Fruit fly (Drosophila melanogaster) whole organism, embryonic: ENCODE data around the gene Ten-m.

ENCODE experiments used
- Ada2b ChIP-seq: fragments of 200-800 bp; sonication (Bioruptor generic); IDR thresholded peaks from 2 replicates; pipeline ENCODE4 v1.3.6; 2022; ENCODE audit warnings: missing biosample characterization, missing genetic modification characterization
- Adf1 ChIP-seq: fragments of 200-800 bp; sonication (Bioruptor generic); IDR thresholded peaks from 2 replicates; pipeline ENCODE4 v1.3.6; 2022; ENCODE audit warnings: missing biosample characterization, missing genetic modification characterization
- Asciz ChIP-seq: fragments of 200-800 bp; sonication (Bioruptor generic); optimal IDR thresholded peaks from 2 replicates; lab custom pipeline; 2017; ENCODE audit warnings: missing biosample characterization, mild to moderate bottlenecking, missing genetic modification characterization, missing genetic modification reagents
- Awh ChIP-seq: fragments of 200-800 bp; sonication (Bioruptor generic); IDR thresholded peaks from 2 replicates; pipeline ENCODE4, ENCODE4 v1.3.6; 2022; ENCODE audit warnings: missing biosample characterization, missing genetic modification characterization
- B-H1 ChIP-seq: fragments of 200-800 bp; sonication (Bioruptor generic); IDR thresholded peaks from 3 replicates; pipeline ENCODE4 v1.3.6; 2022; ENCODE audit warnings: missing biosample characterization, missing genetic modification characterization
- Blimp-1 ChIP-seq: fragments of 200-800 bp; sonication (Bioruptor generic); optimal IDR thresholded peaks from 3 replicates; lab custom pipeline; 2018; ENCODE audit warnings: missing biosample characterization, missing genetic modification characterization, mild to moderate bottlenecking, moderate library complexity, missing genetic modification reagents
- C15 ChIP-seq: fragments of 200-800 bp; sonication (Bioruptor generic); IDR thresholded peaks from 3 replicates; pipeline ENCODE4 v1.3.6; 2022; ENCODE audit warnings: missing biosample characterization, missing genetic modification characterization
- CG11695 ChIP-seq: fragments of 200-800 bp; sonication (Bioruptor generic); IDR thresholded peaks from 3 replicates; pipeline ENCODE4 v1.3.6; 2022; ENCODE audit warnings: missing biosample characterization, missing genetic modification characterization
- CG1233 ChIP-seq: fragments of 200-800 bp; sonication (Bioruptor generic); optimal IDR thresholded peaks from 4 replicates; lab custom pipeline; 2018; ENCODE audit warnings: missing biosample characterization, mild to moderate bottlenecking, missing genetic modification characterization
- CG13424 ChIP-seq: fragments of 200-800 bp; sonication (Bioruptor generic); optimal IDR thresholded peaks from 2 replicates; lab custom pipeline; 2019; ENCODE audit warnings: missing biosample characterization, mild to moderate bottlenecking, missing genetic modification characterization, moderate library complexity
- CG1529 ChIP-seq: fragments of 200-800 bp; sonication (Bioruptor generic); optimal IDR thresholded peaks from 3 replicates; lab custom pipeline; 2018; ENCODE audit warnings: missing biosample characterization, missing genetic modification characterization
- CG15479 ChIP-seq: fragments of 200-800 bp; sonication (Bioruptor generic); optimal IDR thresholded peaks from 3 replicates; lab custom pipeline; 2019; ENCODE audit warnings: missing biosample characterization, mild to moderate bottlenecking, missing genetic modification characterization, moderate library complexity
- CG1602 ChIP-seq: fragments of 200-800 bp; sonication (Bioruptor generic); optimal IDR thresholded peaks from 3 replicates; lab custom pipeline; 2016; ENCODE audit warnings: missing biosample characterization, missing genetic modification characterization
- CG17568 ChIP-seq: fragments of 200-800 bp; sonication (Bioruptor generic); optimal IDR thresholded peaks from 2 replicates; lab custom pipeline; 2018; ENCODE audit warnings: missing biosample characterization, mild to moderate bottlenecking, missing genetic modification characterization, moderate library complexity
- CG2129 ChIP-seq: fragments of 200-800 bp; sonication (Bioruptor generic); IDR thresholded peaks from 2 replicates; pipeline ENCODE4 v1.3.6; 2022; ENCODE audit warnings: missing biosample characterization, missing genetic modification characterization; ENCODE audit not compliant: partially characterized antibody
- CG33213 ChIP-seq: fragments of 200-800 bp; sonication (Bioruptor generic); optimal IDR thresholded peaks from 3 replicates; lab custom pipeline; 2016; ENCODE audit warnings: missing biosample characterization, missing genetic modification characterization
- CG3407 ChIP-seq: fragments of 200-800 bp; sonication (Bioruptor generic); optimal IDR thresholded peaks from 2 replicates; lab custom pipeline; 2018; ENCODE audit warnings: missing biosample characterization, mild to moderate bottlenecking, missing genetic modification characterization
- CG4328 ChIP-seq: fragments of 200-800 bp; sonication (Bioruptor generic); optimal IDR thresholded peaks from 3 replicates; lab custom pipeline; 2017; ENCODE audit warnings: missing biosample characterization, missing genetic modification reagents, missing genetic modification characterization
- CG4424 ChIP-seq: fragments of 200-800 bp; sonication (Bioruptor generic); optimal IDR thresholded peaks from 3 replicates; lab custom pipeline; 2016; ENCODE audit warnings: missing biosample characterization, missing genetic modification characterization
- CG5245 ChIP-seq: fragments of 200-800 bp; sonication (Bioruptor generic); optimal IDR thresholded peaks from 3 replicates; lab custom pipeline; 2016; ENCODE audit warnings: missing biosample characterization, missing genetic modification characterization
- CG7372 ChIP-seq: fragments of 200-800 bp; sonication (Bioruptor generic); IDR thresholded peaks from 2 replicates; pipeline ENCODE4 v1.3.6; 2022; ENCODE audit warnings: missing biosample characterization, missing genetic modification characterization
- CG9797 ChIP-seq: fragments of 200-800 bp; sonication (Bioruptor generic); optimal IDR thresholded peaks from 3 replicates; lab custom pipeline; 2018; ENCODE audit warnings: missing biosample characterization, mild to moderate bottlenecking, missing genetic modification characterization
- D19B ChIP-seq: fragments of 200-800 bp; sonication (Bioruptor generic); optimal IDR thresholded peaks from 2 replicates; lab custom pipeline; 2017; ENCODE audit warnings: missing biosample characterization, mild to moderate bottlenecking, missing genetic modification characterization
- Fer2 ChIP-seq: fragments of 200-800 bp; sonication (Bioruptor generic); optimal IDR thresholded peaks from 2 replicates; lab custom pipeline; 2018; ENCODE audit warnings: missing biosample characterization, mild to moderate bottlenecking, missing genetic modification characterization, moderate library complexity
- Gsc ChIP-seq: fragments of 200-800 bp; sonication (Bioruptor generic); IDR thresholded peaks from 2 replicates; pipeline ENCODE4 v1.3.6; 2022; ENCODE audit warnings: missing biosample characterization, missing genetic modification characterization
- HmgD ChIP-seq: fragments of 200-800 bp; sonication (Bioruptor generic); optimal IDR thresholded peaks from 3 replicates; lab custom pipeline; 2016; ENCODE audit warnings: missing biosample characterization, missing genetic modification characterization
- HmgZ ChIP-seq: fragments of 200-800 bp; sonication (Bioruptor generic); optimal IDR thresholded peaks from 2 replicates; lab custom pipeline; 2018; ENCODE audit warnings: missing biosample characterization, mild to moderate bottlenecking, missing genetic modification characterization
- Lim3 ChIP-seq: fragments of 200-800 bp; sonication (Bioruptor generic); IDR thresholded peaks from 2 replicates; pipeline ENCODE4 v1.3.6; 2022; ENCODE audit warnings: missing biosample characterization, missing genetic modification characterization
- MESR4 ChIP-seq: fragments of 200-800 bp; sonication (Bioruptor generic); optimal IDR thresholded peaks from 2 replicates; lab custom pipeline; 2018; ENCODE audit warnings: missing biosample characterization, mild to moderate bottlenecking, missing genetic modification characterization, moderate library complexity
- MTF-1 ChIP-seq: fragments of 200-800 bp; sonication (Bioruptor generic); optimal IDR thresholded peaks from 2 replicates; lab custom pipeline; 2018; ENCODE audit warnings: missing biosample characterization, mild to moderate bottlenecking, missing genetic modification characterization, borderline replicate concordance
- Mad ChIP-seq: fragments of 200-800 bp; sonication (Bioruptor generic); optimal IDR thresholded peaks from 2 replicates; lab custom pipeline; 2016; ENCODE audit warnings: missing biosample characterization, missing genetic modification characterization
- NC2β ChIP-seq: fragments of 200-800 bp; sonication (Bioruptor generic); optimal IDR thresholded peaks from 2 replicates; lab custom pipeline; 2016; ENCODE audit warnings: missing biosample characterization, missing genetic modification characterization
- NfI ChIP-seq: fragments of 200-800 bp; sonication (Bioruptor generic); optimal IDR thresholded peaks from 3 replicates; lab custom pipeline; 2018; ENCODE audit warnings: missing biosample characterization, mild to moderate bottlenecking, missing genetic modification characterization, moderate library complexity
- Six4 ChIP-seq: fragments of 200-800 bp; sonication (Bioruptor generic); optimal IDR thresholded peaks from 2 replicates; lab custom pipeline; 2016; ENCODE audit warnings: missing biosample characterization, missing genetic modification characterization
- Sox100B ChIP-seq: fragments of 200-800 bp; sonication (Bioruptor generic); optimal IDR thresholded peaks from 3 replicates; lab custom pipeline; 2018; ENCODE audit warnings: missing biosample characterization, mild to moderate bottlenecking, missing genetic modification characterization
- cwo ChIP-seq: fragments of 200-800 bp; sonication (Bioruptor generic); optimal IDR thresholded peaks from 3 replicates; lab custom pipeline; 2017; ENCODE audit warnings: missing biosample characterization, missing genetic modification characterization, mild to moderate bottlenecking, moderate library complexity, missing genetic modification reagents
- da ChIP-seq: fragments of 200-800 bp; sonication (Bioruptor generic); optimal IDR thresholded peaks from 2 replicates; lab custom pipeline; 2016; ENCODE audit warnings: missing biosample characterization, missing genetic modification characterization
- dm ChIP-seq: fragments of 200-800 bp; sonication (Bioruptor generic); optimal IDR thresholded peaks from 3 replicates; lab custom pipeline; 2016; ENCODE audit warnings: missing biosample characterization, missing genetic modification characterization
- eve ChIP-seq, 2 experiments: fragments of >200 bp; optimal IDR thresholded peaks; 2 replicates each; lab custom pipeline; 2017; ENCODE audit warnings: missing biosample characterization in 2 of 2, missing genetic modification characterization in 2 of 2
- ewg ChIP-seq: fragments of 200-800 bp; sonication (Bioruptor generic); optimal IDR thresholded peaks from 3 replicates; lab custom pipeline; 2017; ENCODE audit warnings: mild to moderate bottlenecking, missing biosample characterization, missing genetic modification reagents, missing genetic modification characterization
- her ChIP-seq: fragments of 200-800 bp; sonication (Bioruptor generic); optimal IDR thresholded peaks from 2 replicates; lab custom pipeline; 2016; ENCODE audit warnings: missing biosample characterization, missing genetic modification characterization
- klu ChIP-seq: fragments of 200-800 bp; sonication (Bioruptor generic); IDR thresholded peaks from 2 replicates; pipeline ENCODE4 v1.3.6; 2022; ENCODE audit warnings: missing biosample characterization, missing genetic modification characterization
- nmo ChIP-seq: fragments of 200-800 bp; sonication (Bioruptor generic); optimal IDR thresholded peaks from 2 replicates; lab custom pipeline; 2018; ENCODE audit warnings: missing biosample characterization, mild to moderate bottlenecking, missing genetic modification characterization, moderate library complexity
- p53 ChIP-seq: fragments of 200-800 bp; sonication (Bioruptor generic); optimal IDR thresholded peaks from 2 replicates; lab custom pipeline; 2016; ENCODE audit warnings: missing biosample characterization, missing genetic modification characterization
- rib ChIP-seq: fragments of 200-800 bp; sonication (Bioruptor generic); IDR thresholded peaks from 2 replicates; pipeline ENCODE4 v1.3.6; 2022; ENCODE audit warnings: missing biosample characterization, missing genetic modification characterization
- sens-2 ChIP-seq: fragments of 200-800 bp; sonication (Bioruptor generic); IDR thresholded peaks from 2 replicates; pipeline ENCODE4 v1.3.6; 2022; ENCODE audit warnings: missing biosample characterization, missing genetic modification characterization
- stc ChIP-seq: fragments of 200-800 bp; sonication (Bioruptor generic); IDR thresholded peaks from 2 replicates; pipeline ENCODE4 v1.3.6; 2022; ENCODE audit warnings: missing biosample characterization, missing genetic modification characterization
- vfl ChIP-seq: fragments of 200-800 bp; sonication (Bioruptor generic); optimal IDR thresholded peaks from 2 replicates; lab custom pipeline; 2016; ENCODE audit warnings: missing biosample characterization, missing genetic modification characterization
- zfh2 ChIP-seq: fragments of 200-800 bp; sonication (Bioruptor generic); optimal IDR thresholded peaks from 2 replicates; lab custom pipeline; 2016; ENCODE audit warnings: missing biosample characterization, missing genetic modification characterization

Ten-m gene

DNA sequence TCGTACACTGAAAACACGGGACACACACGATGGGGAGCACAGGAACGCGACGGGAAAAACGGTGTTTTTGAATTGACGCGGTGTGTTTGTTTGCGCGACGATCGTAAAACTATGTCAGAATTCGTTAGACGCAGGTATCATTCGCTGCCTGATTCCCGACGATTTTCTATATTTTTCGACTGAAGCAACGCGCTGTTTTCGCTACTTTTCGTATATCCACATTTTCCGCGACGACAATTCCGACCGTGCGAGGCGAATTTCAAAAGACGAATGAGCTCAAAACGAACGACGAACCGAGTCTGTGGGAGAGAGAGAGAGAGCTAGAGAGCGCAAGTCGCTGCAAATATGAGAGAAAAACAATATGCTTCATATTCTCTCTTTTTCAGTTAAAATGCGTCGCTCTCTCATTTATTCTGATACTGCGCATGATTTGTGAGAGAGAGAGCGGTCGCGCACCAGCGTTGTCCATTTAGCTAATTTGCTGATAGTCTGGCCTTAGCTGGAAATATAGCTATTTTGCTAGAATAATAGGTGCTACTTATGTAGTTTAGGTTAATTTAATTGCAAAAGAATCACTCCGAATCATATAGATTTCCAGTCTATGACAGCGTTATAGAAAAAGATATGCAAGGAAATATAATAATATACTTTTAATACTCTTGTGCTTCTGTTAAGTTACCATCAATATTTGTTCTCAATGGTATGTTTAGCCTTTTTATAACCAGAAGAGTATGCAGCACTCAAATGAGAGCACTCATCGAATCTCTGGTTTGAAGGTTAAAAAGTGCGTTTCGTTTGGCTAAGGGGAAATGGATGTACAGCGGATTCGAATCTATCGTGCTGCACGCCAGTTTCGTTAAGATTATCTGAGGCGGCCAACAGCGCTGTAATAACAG, at the start of gene Ten-m (continued):
- TF ChIP-seq CG13424 (tag; lab: Kevin White, UChicago) (peak; percentile 62), D19B (GFP tag; lab: Kevin White, UChicago) (no peak), CG7372 (GFP tag; lab: Robert Waterston, UW) (no peak), nmo (GFP tag; lab: Kevin White, UChicago) (peak; percentile 48), Awh (0 out of 2 replicates have a peak, but pooled peaks have one; percentile 25), Mad (GFP tag; lab: Kevin White, UChicago) (no peak), HmgZ (tag; lab: Kevin White, UChicago) (peak; percentile 18), CG17568 (no peak), HmgD (GFP tag; lab: Kevin White, UChicago) (no peak), Six4 (no peak), CG1602 (GFP tag; lab: Kevin White, UChicago) (no peak), ewg (GFP tag; lab: Kevin White, UChicago) (peak; percentile 95), CG1233 (GFP tag; lab: Kevin White, UChicago) (peak; percentile 41), klu (GFP tag; lab: Robert Waterston, UW) (no peak), CG3407 (GFP tag; lab: Kevin White, UChicago) (no peak), Blimp-1 (no peak), CG11695 (GFP tag; lab: Robert Waterston, UW) (peak; percentile 24; the same call in 1 of the 3 replicates), stc (GFP tag; lab: Robert Waterston, UW) (peak; percentile 34; the same call in 1 of the 2 replicates), sens-2 (no peak), Gsc (GFP tag; lab: Robert Waterston, UW) (no peak), CG15479 (peak; percentile 29), MESR4 (GFP tag; lab: Kevin White, UChicago) (no peak), da (GFP tag; lab: Kevin White, UChicago) (no peak), Fer2 (tag; lab: Kevin White, UChicago) (no peak), vfl (GFP tag; lab: Kevin White, UChicago) (no peak), CG4328 (peak; percentile 33), C15 (GFP tag; lab: Robert Waterston, UW) (no peak), NC2β (GFP tag; lab: Kevin White, UChicago) (no peak), NfI (GFP tag; lab: Kevin White, UChicago) (no peak), her (GFP tag; lab: Kevin White, UChicago) (peak; percentile 45), MTF-1 (peak; percentile 20), Ada2b (GFP tag; lab: Robert Waterston, UW) (no peak), Sox100B (peak; percentile 49), Adf1 (peak; percentile 45; the same call in 1 of the 2 replicates), cwo (no peak), p53 (peak; percentile 21), zfh2 (GFP tag; lab: Kevin White, UChicago) (no peak), Lim3 (no peak), eve (GFP tag; optimal IDR thresholded peaks at IDR 0.05; lab: Kevin White, UChicago) (no peak), CG33213 (GFP tag; lab: Kevin White, UChicago) (no peak), CG9797 (GFP tag; lab: Kevin White, UChicago) (no peak), CG5245 (no peak), B-H1 (GFP tag; lab: Robert Waterston, UW) (no peak), dm (GFP tag; lab: Kevin White, UChicago) (no peak), CG4424 (peak; percentile 27), Asciz (GFP tag; lab: Kevin White, UChicago) (no peak), CG1529 (GFP tag; lab: Kevin White, UChicago) (no peak), rib (GFP tag; lab: Robert Waterston, UW) (peak; percentile 24; the same call in 1 of the 2 replicates), CG2129 (no peak)
